Fruit fly (Drosophila melanogaster): Measurements from ENCODE around the gene Cdep.

Gene Cdep

dm6 chr3R:4910365-4910810, at the start of gene Cdep (continued):
- TF ChIP-seq CG8924 (tag; optimal IDR thresholded peaks at IDR 0.05) (peak; percentile 69), CG31224 (GFP tag; IDR thresholded peaks at IDR 0.05) (no peak), ase (GFP tag; IDR thresholded peaks at IDR 0.05) (no peak), CG16779 (GFP tag; IDR thresholded peaks at IDR 0.05) (0 out of 2 replicates have a peak, but pooled peaks have one; percentile 14), CG11085 (GFP tag; IDR thresholded peaks at IDR 0.05) (no peak), Kr (GFP tag; optimal IDR thresholded peaks at IDR 0.05) (no peak), pfk (GFP tag; optimal IDR thresholded peaks at IDR 0.05) (peak; percentile 53), CG6765 (GFP tag; optimal IDR thresholded peaks at IDR 0.05) (peak; percentile 60), sima (GFP tag; optimal IDR thresholded peaks at IDR 0.05) (no peak), CG12744 (GFP tag; optimal IDR thresholded peaks at IDR 0.05) (no peak), da (GFP tag; optimal IDR thresholded peaks at IDR 0.05) (no peak), Side (GFP tag; optimal IDR thresholded peaks at IDR 0.05) (peak; percentile 51), CG10274 (GFP tag; optimal IDR thresholded peaks at IDR 0.05) (no peak), CG13775 (GFP tag; optimal IDR thresholded peaks at IDR 0.05) (peak; percentile 36), CG2120 (GFP tag; optimal IDR thresholded peaks at IDR 0.05) (peak; percentile 31), vnd (GFP tag; IDR thresholded peaks at IDR 0.05; ENCODE audit: partially characterized antibody) (peak; percentile 91), sd (tag; optimal IDR thresholded peaks at IDR 0.05) (no peak), gcm2 (GFP tag; optimal IDR thresholded peaks at IDR 0.05) (no peak), Drgx (GFP tag; IDR thresholded peaks at IDR 0.05) (no peak), p53 (GFP tag; optimal IDR thresholded peaks at IDR 0.05) (no peak), pzg (GFP tag; optimal IDR thresholded peaks at IDR 0.05) (peak; percentile 78), CG9437 (GFP tag; optimal IDR thresholded peaks at IDR 0.05) (peak; percentile 51), ato (GFP tag; IDR thresholded peaks at IDR 0.05; ENCODE audit: partially characterized antibody) (peak; percentile 91), ab (GFP tag; optimal IDR thresholded peaks at IDR 0.05) (no peak), CG10654 (GFP tag; optimal IDR thresholded peaks at IDR 0.05) (peak; percentile 13), grau (tag; optimal IDR thresholded peaks at IDR 0.05) (peak; percentile 53), trh (GFP tag; optimal IDR thresholded peaks at IDR 0.05) (no peak), CG11696 (GFP tag; IDR thresholded peaks at IDR 0.05) (no peak), chinmo (GFP tag; IDR thresholded peaks at IDR 0.05; ENCODE audit: partially characterized antibody) (peak; percentile 93), CG18619 (GFP tag; optimal IDR thresholded peaks at IDR 0.05) (peak; percentile 19), nom (GFP tag; optimal IDR thresholded peaks at IDR 0.05) (peak; percentile 50), trem (tag; optimal IDR thresholded peaks at IDR 0.05) (peak; percentile 93), CG17912 (GFP tag; optimal IDR thresholded peaks at IDR 0.05) (peak; percentile 66), eyg (GFP tag; optimal IDR thresholded peaks at IDR 0.05) (no peak), CG2129 (GFP tag; IDR thresholded peaks at IDR 0.05; ENCODE audit: partially characterized antibody) (peak; percentile 83), CG10565 (GFP tag; optimal IDR thresholded peaks at IDR 0.05) (no peak), Dad (GFP tag; optimal IDR thresholded peaks at IDR 0.05) (no peak), CG6813 (GFP tag; optimal IDR thresholded peaks at IDR 0.05) (no peak), Dll (GFP tag; IDR thresholded peaks at IDR 0.05; ENCODE audit: partially characterized antibody) (peak; percentile 97), tll (GFP tag; optimal IDR thresholded peaks at IDR 0.05) (peak in 1 of 2 experiments; percentile 13), CG9215 (GFP tag; IDR thresholded peaks at IDR 0.05) (no peak), CG14014 (GFP tag; IDR thresholded peaks at IDR 0.05) (no peak; the same call in 1 of the 2 replicates), Hey (tag; optimal IDR thresholded peaks at IDR 0.05) (no peak), Eip74EF (GFP tag; optimal IDR thresholded peaks at IDR 0.05) (no peak), CG7987 (GFP tag; optimal IDR thresholded peaks at IDR 0.05) (peak; percentile 65), tna (GFP tag; IDR thresholded peaks at IDR 0.05; ENCODE audit: partially characterized antibody) (peak; percentile 93), Chrac-16 (GFP tag; optimal IDR thresholded peaks at IDR 0.05) (no peak), crol (GFP tag; IDR thresholded peaks at IDR 0.05) (no peak), CG2678 (tag; optimal IDR thresholded peaks at IDR 0.05) (no peak), CG15269 (tag; optimal IDR thresholded peaks at IDR 0.05) (peak; percentile 41)
